Fruit fly (Drosophila melanogaster) whole organism, embryonic: ENCODE measurements around the gene Rbp.
A peak's percentile ranks its signal among the peaks of the same experiment; 100 is the strongest.

Experiments used
- Ada2b ChIP-seq: fragments of 200-800 bp; sonication (Bioruptor generic); IDR thresholded peaks from 2 replicates; pipeline ENCODE4 v1.3.6; 2022; ENCODE audit warnings: missing biosample characterization, missing genetic modification characterization
- Atf6 ChIP-seq: fragments of 200-800 bp; sonication (Bioruptor generic); IDR thresholded peaks from 2 replicates; pipeline ENCODE4 v1.3.6; 2022; ENCODE audit warnings: missing biosample characterization, missing genetic modification characterization
- Awh ChIP-seq: fragments of 200-800 bp; sonication (Bioruptor generic); IDR thresholded peaks from 2 replicates; pipeline ENCODE4, ENCODE4 v1.3.6; 2022; ENCODE audit warnings: missing biosample characterization, missing genetic modification characterization
- B-H1 ChIP-seq: fragments of 200-800 bp; sonication (Bioruptor generic); IDR thresholded peaks from 3 replicates; pipeline ENCODE4 v1.3.6; 2022; ENCODE audit warnings: missing biosample characterization, missing genetic modification characterization
- CG1024 ChIP-seq: fragments of 200-800 bp; sonication (Bioruptor generic); IDR thresholded peaks from 2 replicates; pipeline ENCODE4 v1.3.6; 2022; ENCODE audit warnings: missing biosample characterization, missing genetic modification characterization
- CG10366 ChIP-seq: fragments of 200-800 bp; sonication (Bioruptor generic); IDR thresholded peaks from 2 replicates; pipeline ENCODE4 v1.3.6; 2022; ENCODE audit warnings: missing biosample characterization, missing genetic modification characterization
- CG11723 ChIP-seq: fragments of 200-800 bp; sonication (Bioruptor generic); optimal IDR thresholded peaks from 2 replicates; lab custom pipeline; 2017; ENCODE audit warnings: missing biosample characterization, mild to moderate bottlenecking, missing genetic modification characterization
- CG12299 ChIP-seq: fragments of 200-800 bp; sonication (Bioruptor generic); optimal IDR thresholded peaks from 2 replicates; lab custom pipeline; 2018; ENCODE audit warnings: missing biosample characterization, mild to moderate bottlenecking, missing genetic modification characterization
- CG12744 ChIP-seq: fragments of 200-800 bp; sonication (Bioruptor generic); optimal IDR thresholded peaks from 2 replicates; lab custom pipeline; 2016; ENCODE audit warnings: missing biosample characterization, missing genetic modification characterization
- CG13894 ChIP-seq: fragments of 200-800 bp; sonication (Bioruptor generic); optimal IDR thresholded peaks from 3 replicates; lab custom pipeline; 2018; ENCODE audit warnings: missing biosample characterization, mild to moderate bottlenecking, missing genetic modification characterization, moderate library complexity
- CG15269 ChIP-seq: fragments of 200-800 bp; sonication (Bioruptor generic); optimal IDR thresholded peaks from 2 replicates; lab custom pipeline; 2018; ENCODE audit warnings: missing biosample characterization, mild to moderate bottlenecking, missing genetic modification characterization, moderate library complexity
- CG15696 ChIP-seq: fragments of 200-800 bp; sonication (Bioruptor generic); optimal IDR thresholded peaks from 2 replicates; lab custom pipeline; 2019; ENCODE audit warnings: missing biosample characterization, mild to moderate bottlenecking, missing genetic modification characterization, moderate library complexity
- CG1602 ChIP-seq: fragments of 200-800 bp; sonication (Bioruptor generic); optimal IDR thresholded peaks from 3 replicates; lab custom pipeline; 2016; ENCODE audit warnings: missing biosample characterization, missing genetic modification characterization
- CG17568 ChIP-seq: fragments of 200-800 bp; sonication (Bioruptor generic); optimal IDR thresholded peaks from 2 replicates; lab custom pipeline; 2018; ENCODE audit warnings: missing biosample characterization, mild to moderate bottlenecking, missing genetic modification characterization, moderate library complexity
- CG18619 ChIP-seq: fragments of 200-800 bp; sonication (Bioruptor generic); optimal IDR thresholded peaks from 3 replicates; lab custom pipeline; 2017; ENCODE audit warnings: missing biosample characterization, mild to moderate bottlenecking, missing genetic modification characterization
- CG18764 ChIP-seq: fragments of 200-800 bp; sonication (Bioruptor generic); optimal IDR thresholded peaks from 3 replicates; lab custom pipeline; 2016; ENCODE audit warnings: missing biosample characterization, missing genetic modification characterization
- CG2199 ChIP-seq: fragments of 200-800 bp; sonication (Bioruptor generic); IDR thresholded peaks from 3 replicates; pipeline ENCODE4 v1.3.6; 2022; ENCODE audit warnings: missing biosample characterization, missing genetic modification characterization
- CG31365 ChIP-seq: fragments of 200-800 bp; sonication (Bioruptor generic); optimal IDR thresholded peaks from 2 replicates; lab custom pipeline; 2018; ENCODE audit warnings: missing biosample characterization, mild to moderate bottlenecking, missing genetic modification characterization
- CG3281 ChIP-seq: fragments of 200-800 bp; sonication (Bioruptor generic); optimal IDR thresholded peaks from 3 replicates; lab custom pipeline; 2017; ENCODE audit warnings: missing biosample characterization, mild to moderate bottlenecking, missing genetic modification characterization
- CG4707 ChIP-seq: fragments of 200-800 bp; sonication (Bioruptor generic); optimal IDR thresholded peaks from 2 replicates; lab custom pipeline; 2018; ENCODE audit warnings: missing biosample characterization, mild to moderate bottlenecking, missing genetic modification characterization, moderate library complexity
- CG6272 ChIP-seq: fragments of 200-800 bp; sonication (Bioruptor generic); IDR thresholded peaks from 2 replicates; pipeline ENCODE4 v1.3.6; 2022; ENCODE audit warnings: missing biosample characterization, missing genetic modification characterization
- CG6813 ChIP-seq: fragments of 200-800 bp; sonication (Bioruptor generic); optimal IDR thresholded peaks from 2 replicates; lab custom pipeline; 2017; ENCODE audit warnings: missing biosample characterization, missing genetic modification characterization, mild to moderate bottlenecking, moderate library complexity, missing genetic modification reagents
- CG7839 ChIP-seq: fragments of 200-800 bp; sonication (Bioruptor generic); optimal IDR thresholded peaks from 3 replicates; lab custom pipeline; 2018; ENCODE audit warnings: missing biosample characterization, mild to moderate bottlenecking, missing genetic modification characterization, moderate library complexity
- CG8359 ChIP-seq: fragments of 200-800 bp; sonication (Bioruptor generic); optimal IDR thresholded peaks from 2 replicates; lab custom pipeline; 2017; ENCODE audit warnings: missing biosample characterization, mild to moderate bottlenecking, missing genetic modification characterization, borderline replicate concordance
- CG8388 ChIP-seq: fragments of 200-800 bp; sonication (Bioruptor generic); optimal IDR thresholded peaks from 2 replicates; lab custom pipeline; 2019; ENCODE audit warnings: missing biosample characterization, mild to moderate bottlenecking, missing genetic modification characterization, moderate library complexity
- CkIIα-i1 ChIP-seq: fragments of 200-800 bp; sonication (Bioruptor generic); IDR thresholded peaks from 2 replicates; pipeline ENCODE4 v1.3.6; 2022; ENCODE audit warnings: missing biosample characterization, missing genetic modification characterization
- Dad ChIP-seq: fragments of 200-800 bp; sonication (Bioruptor generic); optimal IDR thresholded peaks from 3 replicates; lab custom pipeline; 2016; ENCODE audit warnings: missing biosample characterization, missing genetic modification characterization
- H15 ChIP-seq: fragments of 200-800 bp; sonication (Bioruptor generic); IDR thresholded peaks from 3 replicates; pipeline ENCODE4 v1.3.6; 2022; ENCODE audit warnings: missing biosample characterization, missing genetic modification characterization
- Hr3 ChIP-seq: fragments of 200-800 bp; sonication (Bioruptor generic); optimal IDR thresholded peaks from 3 replicates; lab custom pipeline; 2016; ENCODE audit warnings: missing biosample characterization, missing genetic modification characterization
- Lhr ChIP-seq: fragments of 200-800 bp; sonication (Bioruptor generic); optimal IDR thresholded peaks from 3 replicates; lab custom pipeline; 2017; ENCODE audit warnings: mild to moderate bottlenecking, missing biosample characterization, missing genetic modification reagents, missing genetic modification characterization
- Ravus ChIP-seq: fragments of 200-800 bp; sonication (Bioruptor generic); IDR thresholded peaks from 2 replicates; pipeline ENCODE4 v1.3.6; 2022; ENCODE audit warnings: missing biosample characterization, missing genetic modification characterization
- Six4 ChIP-seq: fragments of 200-800 bp; sonication (Bioruptor generic); optimal IDR thresholded peaks from 2 replicates; lab custom pipeline; 2016; ENCODE audit warnings: missing biosample characterization, missing genetic modification characterization
- ab ChIP-seq: fragments of 200-800 bp; sonication (Bioruptor generic); optimal IDR thresholded peaks from 2 replicates; lab custom pipeline; 2016; ENCODE audit warnings: missing biosample characterization, missing genetic modification characterization
- abd-A ChIP-seq: fragments of 200-800 bp; sonication (Bioruptor generic); optimal IDR thresholded peaks from 3 replicates; lab custom pipeline; 2019; ENCODE audit warnings: missing biosample characterization, mild to moderate bottlenecking, missing genetic modification characterization, moderate library complexity
- ato ChIP-seq: fragments of 200-800 bp; sonication (Bioruptor generic); IDR thresholded peaks from 2 replicates; pipeline ENCODE4 v1.3.6; 2022; ENCODE audit warnings: missing biosample characterization, missing genetic modification characterization; ENCODE audit not compliant: partially characterized antibody
- bigmax ChIP-seq: fragments of 200-800 bp; sonication (Bioruptor generic); optimal IDR thresholded peaks from 2 replicates; lab custom pipeline; 2018; ENCODE audit warnings: missing biosample characterization, mild to moderate bottlenecking, missing genetic modification characterization
- bsh ChIP-seq, 2 experiments: fragments of 200-800 bp; sonication (Bioruptor generic); optimal IDR thresholded peaks; 2 replicates each; lab custom pipeline; 2017 to 2018; ENCODE audit warnings: mild to moderate bottlenecking in 2 of 2, missing biosample characterization in 2 of 2, missing genetic modification characterization in 2 of 2, moderate library complexity in 1 of 2
- corto ChIP-seq: fragments of 200-800 bp; sonication (Bioruptor generic); optimal IDR thresholded peaks from 2 replicates; lab custom pipeline; 2016; ENCODE audit warnings: missing biosample characterization, mild to moderate bottlenecking, missing genetic modification characterization, moderate library complexity
- dpn ChIP-seq, 2 experiments: fragments of 200-800 bp; sonication (Bioruptor generic); optimal IDR thresholded peaks; 3 replicates each; lab custom pipeline; 2016; ENCODE audit warnings: missing biosample characterization in 2 of 2, missing genetic modification characterization in 2 of 2
- fd3F ChIP-seq: fragments of 200-800 bp; sonication (Bioruptor generic); optimal IDR thresholded peaks from 2 replicates; lab custom pipeline; 2018; ENCODE audit warnings: missing biosample characterization, mild to moderate bottlenecking, missing genetic modification characterization, moderate library complexity
- fd96Cb ChIP-seq: fragments of 200-800 bp; sonication (Bioruptor generic); optimal IDR thresholded peaks from 2 replicates; lab custom pipeline; 2018; ENCODE audit warnings: missing biosample characterization, mild to moderate bottlenecking, missing genetic modification characterization, moderate library complexity
- grau ChIP-seq: fragments of 200-800 bp; optimal IDR thresholded peaks from 3 replicates; lab custom pipeline; 2019; ENCODE audit warnings: missing biosample characterization, mild to moderate bottlenecking, missing genetic modification characterization, moderate library complexity
- inv ChIP-seq: fragments of 200-800 bp; sonication (Bioruptor generic); IDR thresholded peaks from 2 replicates; pipeline ENCODE4 v1.3.6; 2022; ENCODE audit warnings: missing biosample characterization, missing genetic modification characterization; ENCODE audit not compliant: partially characterized antibody
- lov ChIP-seq, 2 experiments: fragments of 200-800 bp in 1 of 2; fragments of >200 bp in 1 of 2; sonication (Bioruptor generic) in 1 of 2; IDR thresholded peaks in 1 of 2; optimal IDR thresholded peaks in 1 of 2; 2 replicates in 1 of 2; 3 replicates in 1 of 2; pipeline versions ENCODE4 v1.3.6 to Lab custom; 2017 to 2022; ENCODE audit warnings: missing biosample characterization in 1 of 2, missing genetic modification characterization in 1 of 2
- mam ChIP-seq: fragments of 200-800 bp; sonication (Bioruptor generic); optimal IDR thresholded peaks from 3 replicates; lab custom pipeline; 2016; ENCODE audit warnings: missing biosample characterization, missing genetic modification characterization
- run ChIP-seq: fragments of 200-800 bp; sonication (Bioruptor generic); optimal IDR thresholded peaks from 3 replicates; lab custom pipeline; 2018; ENCODE audit warnings: missing biosample characterization, mild to moderate bottlenecking, missing genetic modification characterization
- shn ChIP-seq: fragments of 200-800 bp; sonication (Bioruptor generic); optimal IDR thresholded peaks from 3 replicates; lab custom pipeline; 2016; ENCODE audit warnings: missing biosample characterization, missing genetic modification characterization
- ssp ChIP-seq: fragments of 200-800 bp; sonication (Bioruptor generic); IDR thresholded peaks from 2 replicates; pipeline ENCODE4 v1.3.6; 2022; ENCODE audit warnings: missing biosample characterization, missing genetic modification characterization
- tgo ChIP-seq: fragments of 200-800 bp; sonication (Bioruptor generic); IDR thresholded peaks from 3 replicates; pipeline ENCODE4 v1.3.6; 2022; ENCODE audit warnings: missing biosample characterization, missing genetic modification characterization
- tup ChIP-seq: fragments of 200-800 bp; sonication (Bioruptor generic); optimal IDR thresholded peaks from 2 replicates; lab custom pipeline; 2016; ENCODE audit warnings: missing biosample characterization, mild to moderate bottlenecking, missing genetic modification characterization, moderate library complexity
- wek ChIP-seq: fragments of 200-800 bp; sonication (Bioruptor generic); optimal IDR thresholded peaks from 3 replicates; lab custom pipeline; 2018; ENCODE audit warnings: missing biosample characterization, mild to moderate bottlenecking, missing genetic modification characterization, moderate library complexity

Rbp gene

dm6 chr3R:15346018-15346383 lies 28.4 kb upstream of the Rbp start, which contains the start of the genes Surf4 and CG31301 (continued):
- TF ChIP-seq CG8388 (GFP tag; lab: Kevin White, UChicago) = no peak
- no peak for TF ChIP-seq CG15696 (tag; lab: Kevin White, UChicago)
- TF ChIP-seq H15 (GFP tag; lab: Robert Waterston, UW) = no peak
- TF ChIP-seq Dad = no peak
- no peak for TF ChIP-seq CG31365 (tag; lab: Kevin White, UChicago)
- TF ChIP-seq Hr3 = no peak
- TF ChIP-seq dpn (GFP tag; optimal IDR thresholded peaks at IDR 0.05; lab: Kevin White, UChicago) = no peak
- no peak for TF ChIP-seq Atf6 (GFP tag; lab: Robert Waterston, UW)
- TF ChIP-seq CG1602 (GFP tag; lab: Kevin White, UChicago) = no peak
- TF ChIP-seq tup (GFP tag; lab: Kevin White, UChicago) = no peak
- TF ChIP-seq CG12744 = no peak
- no peak for TF ChIP-seq CG7839 (tag; lab: Kevin White, UChicago)
- no peak for TF ChIP-seq fd96Cb (tag; lab: Kevin White, UChicago)
- no peak for TF ChIP-seq Ada2b (GFP tag; lab: Robert Waterston, UW)
- no peak for TF ChIP-seq Ravus (GFP tag; lab: Robert Waterston, UW)
- no peak for TF ChIP-seq CkIIα-i1 (GFP tag; lab: Robert Waterston, UW)
- TF ChIP-seq CG15269 (tag; lab: Kevin White, UChicago) = no peak
- TF ChIP-seq inv (GFP tag; lab: Robert Waterston, UW) = peak; percentile 49
- TF ChIP-seq Awh (GFP tag; lab: Robert Waterston, UW) = no peak
- no peak for TF ChIP-seq CG6272 (GFP tag; lab: Robert Waterston, UW)
- TF ChIP-seq CG18619 = no peak
- no peak for TF ChIP-seq ab (GFP tag; lab: Kevin White, UChicago)
- TF ChIP-seq CG10366 (GFP tag; lab: Robert Waterston, UW) = no peak
- 0 out of 3 replicates have a peak, but pooled peaks have one; percentile 19 for TF ChIP-seq CG2199 (GFP tag; lab: Robert Waterston, UW)
- no peak for TF ChIP-seq wek (GFP tag; lab: Kevin White, UChicago)
- no peak for TF ChIP-seq CG1024 (GFP tag; lab: Robert Waterston, UW)
- TF ChIP-seq CG3281 (GFP tag; lab: Kevin White, UChicago) = no peak
- TF ChIP-seq CG12299 (tag; lab: Kevin White, UChicago) = no peak
- no peak for TF ChIP-seq CG6813
- TF ChIP-seq corto (GFP tag; lab: Kevin White, UChicago) = no peak
- no peak for TF ChIP-seq tgo (GFP tag; lab: Robert Waterston, UW)
- no peak for TF ChIP-seq B-H1 (GFP tag; lab: Robert Waterston, UW)
- no peak for TF ChIP-seq CG4707 (GFP tag; lab: Kevin White, UChicago)
- TF ChIP-seq bigmax (GFP tag; lab: Kevin White, UChicago) = no peak
- no peak for TF ChIP-seq CG8359
- TF ChIP-seq ssp (GFP tag; lab: Robert Waterston, UW) = no peak
- TF ChIP-seq CG13894 (tag; lab: Kevin White, UChicago) = peak; percentile 6
- TF ChIP-seq run = no peak
- TF ChIP-seq lov (optimal IDR thresholded peaks at IDR 0.05; lab: Kevin White, UChicago) = no peak
- no peak for TF ChIP-seq lov (GFP tag; IDR thresholded peaks at IDR 0.05; lab: Robert Waterston, UW)
- TF ChIP-seq ato (GFP tag; lab: Robert Waterston, UW) = peak; percentile 85
- TF ChIP-seq fd3F (GFP tag; lab: Kevin White, UChicago) = no peak
- no peak for TF ChIP-seq abd-A
- no peak for TF ChIP-seq CG18764 (GFP tag; lab: Kevin White, UChicago)
- no peak for TF ChIP-seq Lhr
- TF ChIP-seq shn (GFP tag; lab: Kevin White, UChicago) = no peak
- no peak for TF ChIP-seq grau
- no peak for TF ChIP-seq bsh (GFP tag; optimal IDR thresholded peaks at IDR 0.05; lab: Kevin White, UChicago)
- no peak for TF ChIP-seq CG17568 (GFP tag; lab: Kevin White, UChicago)
- TF ChIP-seq mam (GFP tag; lab: Kevin White, UChicago) = no peak
- TF ChIP-seq Six4 (GFP tag; lab: Kevin White, UChicago) = no peak
- TF ChIP-seq CG11723 (GFP tag; lab: Kevin White, UChicago) = no peak
